Fruit fly (Drosophila melanogaster) whole organism, wandering third instar larva: ENCODE data around the gene CG17362.

Source experiments
- Hnf4 ChIP-seq: fragments of 200-800 bp; sonication (Bioruptor generic); optimal IDR thresholded peaks from 2 replicates; lab custom pipeline; 2016; ENCODE audit warnings: missing biosample characterization, mild to moderate bottlenecking, missing genetic modification characterization
- dmrt93B ChIP-seq: fragments of 200-800 bp; sonication (Bioruptor generic); optimal IDR thresholded peaks from 2 replicates; lab custom pipeline; 2018; ENCODE audit warnings: missing biosample characterization, mild to moderate bottlenecking, missing genetic modification characterization
- h ChIP-seq: fragments of 200-800 bp; sonication (Bioruptor generic); optimal IDR thresholded peaks from 3 replicates; lab custom pipeline; 2016; ENCODE audit warnings: missing biosample characterization, mild to moderate bottlenecking, missing genetic modification characterization
- psq ChIP-seq: fragments of 200-800 bp; sonication (Bioruptor generic); optimal IDR thresholded peaks from 3 replicates; lab custom pipeline; 2017; ENCODE audit warnings: missing biosample characterization, mild to moderate bottlenecking, missing genetic modification characterization, moderate library complexity
- sage ChIP-seq: fragments of 200-800 bp; sonication (Bioruptor generic); optimal IDR thresholded peaks from 2 replicates; lab custom pipeline; 2016; ENCODE audit warnings: missing biosample characterization, mild to moderate bottlenecking, missing genetic modification characterization
- usp ChIP-seq: fragments of >200 bp; optimal IDR thresholded peaks from 2 replicates; lab custom pipeline; 2017; ENCODE audit warnings: missing biosample characterization, missing genetic modification characterization
- woc ChIP-seq: sonication (Bioruptor generic); optimal IDR thresholded peaks from 2 replicates; lab custom pipeline; 2016; ENCODE audit warnings: missing biosample characterization, mild to moderate bottlenecking, missing genetic modification characterization

DNA sequence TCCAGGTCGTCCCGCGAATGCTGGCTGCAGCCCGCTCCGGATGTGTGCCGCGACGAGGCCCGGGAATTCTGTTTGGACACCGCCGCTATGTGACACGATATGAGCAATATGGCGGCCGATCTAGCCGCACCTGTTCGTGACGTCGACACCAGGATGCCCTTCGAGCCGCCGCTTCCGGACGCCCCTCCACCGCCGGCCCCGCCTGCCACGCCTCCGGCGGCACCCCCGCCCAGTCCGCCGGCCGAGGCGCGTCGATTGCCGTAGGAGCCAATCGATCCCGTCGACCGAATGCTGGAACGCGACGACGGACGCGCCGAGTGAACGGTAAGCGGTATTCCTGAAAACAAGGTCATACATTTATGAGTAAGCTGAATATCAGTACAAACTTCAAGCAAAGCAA, 3.9 kb upstream of the CG17362 start:
- TF ChIP-seq woc (no peak), usp (GFP tag; lab: Kevin White, UChicago) (no peak), Hnf4 (GFP tag; lab: Kevin White, UChicago) (no peak), psq (GFP tag; lab: Kevin White, UChicago) (no peak), sage (GFP tag; lab: Kevin White, UChicago) (no peak), h (GFP tag; lab: Kevin White, UChicago) (no peak), dmrt93B (GFP tag; lab: Kevin White, UChicago) (no peak)
